Worm (Caenorhabditis elegans) whole organism, young adult: ENCODE results near the gene vap-1.
"Not testable (repeated sequence)": the region's sequence is repeated elsewhere in the genome, so short reads cannot be mapped to it uniquely, and the experiment has no call there.

ENCODE experiments used
- C17E4.6 ChIP-seq: fragments of 200-800 bp; sonication (Bioruptor generic); IDR thresholded peaks from 2 replicates; pipeline ENCODE4 v1.3.6; 2022; ENCODE audit warnings: missing genetic modification reagents, missing genetic modification characterization, missing compliant biosample characterization
- D2030.7 ChIP-seq: fragments of 200-800 bp; sonication (Bioruptor generic); IDR thresholded peaks from 2 replicates; pipeline ENCODE4 v1.3.6; 2022; ENCODE audit warnings: missing genetic modification reagents, missing genetic modification characterization, missing compliant biosample characterization
- F37B4.10 ChIP-seq: fragments of 200-800 bp; sonication (Bioruptor generic); IDR thresholded peaks from 2 replicates; pipeline ENCODE4 v1.3.6; 2022; ENCODE audit warnings: missing genetic modification characterization, missing compliant biosample characterization
- K12H6.12 ChIP-seq: fragments of 200-800 bp; sonication (Bioruptor generic); optimal IDR thresholded peaks from 2 replicates; lab custom pipeline; 2018; ENCODE audit warnings: mild to moderate bottlenecking, missing genetic modification characterization, missing compliant biosample characterization
- Y53G8AR.9 ChIP-seq: fragments of 200-800 bp; sonication (Bioruptor generic); conservative IDR thresholded peaks from 2 replicates; pipeline ENCODE4 v1.3.6; 2022; ENCODE audit warnings: missing genetic modification reagents, missing genetic modification characterization, missing compliant biosample characterization
- Y56A3A.18 ChIP-seq: fragments of 200-800 bp; sonication (Bioruptor generic); IDR thresholded peaks from 2 replicates; pipeline ENCODE4 v1.3.6; 2022; ENCODE audit warnings: missing genetic modification reagents, missing genetic modification characterization, missing compliant biosample characterization
- Y95B8A.8 ChIP-seq: fragments of 200-800 bp; sonication (Bioruptor generic); IDR thresholded peaks from 2 replicates; pipeline ENCODE4 v1.3.6; 2022; ENCODE audit warnings: missing genetic modification reagents, missing genetic modification characterization, missing compliant biosample characterization
- akir-1 ChIP-seq: fragments of 200-800 bp; sonication (Bioruptor generic); optimal IDR thresholded peaks from 2 replicates; lab custom pipeline; 2018; ENCODE audit warnings: mild to moderate bottlenecking, missing genetic modification characterization, moderate library complexity, missing compliant biosample characterization
- aptf-2 ChIP-seq: fragments of 200-800 bp; sonication (Bioruptor generic); conservative IDR thresholded peaks from 2 replicates; pipeline ENCODE4 v1.3.6; 2022; ENCODE audit warnings: missing genetic modification reagents, missing genetic modification characterization, missing compliant biosample characterization
- aptf-3 ChIP-seq: fragments of 200-800 bp; sonication (Bioruptor generic); IDR thresholded peaks from 2 replicates; pipeline ENCODE4 v1.3.6; 2022; ENCODE audit warnings: missing genetic modification characterization, missing compliant biosample characterization
- attf-3 ChIP-seq: fragments of 200-800 bp; sonication (Bioruptor generic); conservative IDR thresholded peaks from 2 replicates; pipeline ENCODE4 v1.3.6; 2022; ENCODE audit warnings: missing genetic modification reagents, missing genetic modification characterization, missing compliant biosample characterization
- attf-6 ChIP-seq: fragments of 200-800 bp; sonication (Bioruptor generic); IDR thresholded peaks from 2 replicates; pipeline ENCODE4 v1.3.6; 2022; ENCODE audit warnings: missing genetic modification reagents, missing genetic modification characterization, missing compliant biosample characterization
- bed-1 ChIP-seq: fragments of 200-800 bp; sonication (Bioruptor generic); IDR thresholded peaks from 2 replicates; pipeline ENCODE4 v1.3.6; 2022; ENCODE audit warnings: missing genetic modification reagents, missing genetic modification characterization, missing compliant biosample characterization
- ccch-3 ChIP-seq: fragments of 200-800 bp; sonication (Bioruptor generic); optimal IDR thresholded peaks from 2 replicates; lab custom pipeline; 2018; ENCODE audit warnings: mild to moderate bottlenecking, missing genetic modification characterization, missing compliant biosample characterization
- cebp-1 ChIP-seq, 2 experiments: fragments of 200-800 bp in 1 of 2; sonication (Bioruptor generic) in 1 of 2; sonication (generic microtip) in 1 of 2; IDR thresholded peaks in 1 of 2; optimal IDR thresholded peaks in 1 of 2; 2 replicates each; pipeline versions ENCODE4 v1.3.6 to Lab custom; 2017 to 2022; ENCODE audit warnings: missing compliant biosample characterization in 2 of 2, missing genetic modification characterization in 2 of 2, mild to moderate bottlenecking in 1 of 2, missing genetic modification reagents in 1 of 2, moderate library complexity in 1 of 2
- ceh-40 ChIP-seq: fragments of 200-800 bp; sonication (Bioruptor generic); IDR thresholded peaks from 2 replicates; pipeline ENCODE4 v1.3.6; 2022; ENCODE audit warnings: missing genetic modification characterization, missing compliant biosample characterization
- ceh-58 ChIP-seq: fragments of 200-800 bp; sonication (Bioruptor generic); IDR thresholded peaks from 2 replicates; pipeline ENCODE4 v1.3.6; 2022; ENCODE audit warnings: missing genetic modification characterization, missing compliant biosample characterization
- ceh-91 ChIP-seq: fragments of 200-800 bp; sonication (Bioruptor generic); IDR thresholded peaks from 2 replicates; pipeline ENCODE4 v1.3.6; 2022; ENCODE audit warnings: missing genetic modification reagents, missing genetic modification characterization, missing compliant biosample characterization
- dox-1 ChIP-seq: fragments of 200-800 bp; sonication (Bioruptor generic); IDR thresholded peaks from 2 replicates; pipeline ENCODE4 v1.3.6; 2022; ENCODE audit warnings: missing genetic modification reagents, missing genetic modification characterization, missing compliant biosample characterization
- egl-18 ChIP-seq: fragments of 200-800 bp; sonication (Bioruptor generic); IDR thresholded peaks from 2 replicates; pipeline ENCODE4 v1.3.6; 2022; ENCODE audit warnings: missing genetic modification reagents, missing genetic modification characterization, missing compliant biosample characterization
- egl-44 ChIP-seq: fragments of 200-800 bp; sonication (Bioruptor generic); IDR thresholded peaks from 2 replicates; pipeline ENCODE4 v1.3.6; 2022; ENCODE audit warnings: missing genetic modification reagents, missing genetic modification characterization, missing compliant biosample characterization
- egrh-3 ChIP-seq: fragments of 200-800 bp; sonication (Bioruptor generic); IDR thresholded peaks from 2 replicates; pipeline ENCODE4 v1.3.6; 2022; ENCODE audit warnings: missing genetic modification reagents, missing genetic modification characterization, missing compliant biosample characterization
- ekl-4 ChIP-seq: fragments of 200-800 bp; sonication (Bioruptor generic); IDR thresholded peaks from 2 replicates; pipeline ENCODE4 v1.3.6; 2022; ENCODE audit warnings: missing genetic modification reagents, missing genetic modification characterization, missing compliant biosample characterization
- hsf-1 ChIP-seq: fragments of 200-800 bp; sonication (Bioruptor generic); IDR thresholded peaks from 2 replicates; pipeline ENCODE4 v1.3.6; 2022; ENCODE audit warnings: missing genetic modification reagents, missing genetic modification characterization, missing compliant biosample characterization
- lag-1 ChIP-seq: fragments of 200-800 bp; sonication (Bioruptor generic); IDR thresholded peaks from 2 replicates; pipeline ENCODE4 v1.3.6; 2022; ENCODE audit warnings: missing genetic modification reagents, missing genetic modification characterization, missing compliant biosample characterization
- lin-26 ChIP-seq: fragments of 200-800 bp; sonication (Bioruptor generic); IDR thresholded peaks from 2 replicates; pipeline ENCODE4 v1.3.6; 2022; ENCODE audit warnings: missing genetic modification reagents, missing genetic modification characterization, missing compliant biosample characterization
- madf-6 ChIP-seq: fragments of 200-800 bp; sonication (Bioruptor generic); IDR thresholded peaks from 2 replicates; pipeline ENCODE4 v1.3.6; 2022; ENCODE audit warnings: missing genetic modification reagents, missing genetic modification characterization, missing compliant biosample characterization
- mcd-1 ChIP-seq: fragments of 200-800 bp; sonication (Bioruptor generic); IDR thresholded peaks from 2 replicates; pipeline ENCODE4 v1.3.6; 2022; ENCODE audit warnings: missing genetic modification reagents, missing genetic modification characterization, missing compliant biosample characterization
- mel-28 ChIP-seq: sonication (generic microtip); optimal IDR thresholded peaks from 2 replicates; lab custom pipeline; 2016; ENCODE audit warnings: borderline replicate concordance, mild to moderate bottlenecking, missing genetic modification characterization, missing compliant biosample characterization
- mxl-1 ChIP-seq: sonication (generic microtip); optimal IDR thresholded peaks from 2 replicates; lab custom pipeline; 2016; ENCODE audit warnings: missing genetic modification characterization, missing compliant biosample characterization
- nfya-1 ChIP-seq: sonication (generic microtip); optimal IDR thresholded peaks from 2 replicates; lab custom pipeline; 2017; ENCODE audit warnings: antibody characterized with exemption, missing compliant biosample characterization, missing genetic modification characterization, borderline replicate concordance; ENCODE audit not compliant: insufficient read depth
- nfya-2 ChIP-seq: fragments of 200-800 bp; sonication (Bioruptor generic); IDR thresholded peaks from 2 replicates; pipeline ENCODE4 v1.3.6; 2022; ENCODE audit warnings: missing genetic modification reagents, missing genetic modification characterization, missing compliant biosample characterization
- nfyb-1 ChIP-seq: fragments of 200-800 bp; sonication (Bioruptor generic); IDR thresholded peaks from 2 replicates; pipeline ENCODE4 v1.3.6; 2022; ENCODE audit warnings: missing genetic modification reagents, missing genetic modification characterization, missing compliant biosample characterization
- nhr-120 ChIP-seq: fragments of 200-800 bp; sonication (Bioruptor generic); IDR thresholded peaks from 2 replicates; pipeline ENCODE4 v1.3.6; 2022; ENCODE audit warnings: missing genetic modification characterization, missing compliant biosample characterization
- nhr-80 ChIP-seq: sonication (generic microtip); optimal IDR thresholded peaks from 2 replicates; lab custom pipeline; 2016; ENCODE audit warnings: missing genetic modification characterization, missing compliant biosample characterization
- pbrm-1 ChIP-seq: fragments of 200-800 bp; sonication (Bioruptor generic); IDR thresholded peaks from 2 replicates; pipeline ENCODE4 v1.3.6; 2022; ENCODE audit warnings: missing genetic modification reagents, missing genetic modification characterization, missing compliant biosample characterization
- rcor-1 ChIP-seq: fragments of 200-800 bp; sonication (Bioruptor generic); IDR thresholded peaks from 2 replicates; pipeline ENCODE4 v1.3.6; 2022; ENCODE audit warnings: missing genetic modification reagents, missing genetic modification characterization, missing compliant biosample characterization
- repo-1 ChIP-seq: sonication (generic microtip); optimal IDR thresholded peaks from 2 replicates; lab custom pipeline; 2017; ENCODE audit warnings: mild to moderate bottlenecking, missing genetic modification characterization, missing compliant biosample characterization
- sdz-38 ChIP-seq: sonication (generic microtip); optimal IDR thresholded peaks from 2 replicates; lab custom pipeline; 2016; ENCODE audit warnings: missing genotype, missing genetic modification characterization, missing compliant biosample characterization
- sea-2 ChIP-seq: fragments of 200-800 bp; sonication (Bioruptor generic); IDR thresholded peaks from 2 replicates; pipeline ENCODE4 v1.3.6; 2022; ENCODE audit warnings: missing genetic modification characterization, missing compliant biosample characterization
- ztf-25 ChIP-seq: fragments of 200-800 bp; sonication (Bioruptor generic); IDR thresholded peaks from 2 replicates; pipeline ENCODE4 v1.3.6; 2022; ENCODE audit warnings: missing genetic modification reagents, missing genetic modification characterization, missing compliant biosample characterization
- ztf-26 ChIP-seq: sonication (generic microtip); optimal IDR thresholded peaks from 2 replicates; lab custom pipeline; 2017; ENCODE audit warnings: missing genetic modification characterization, missing compliant biosample characterization

The vap-1 gene

DNA sequence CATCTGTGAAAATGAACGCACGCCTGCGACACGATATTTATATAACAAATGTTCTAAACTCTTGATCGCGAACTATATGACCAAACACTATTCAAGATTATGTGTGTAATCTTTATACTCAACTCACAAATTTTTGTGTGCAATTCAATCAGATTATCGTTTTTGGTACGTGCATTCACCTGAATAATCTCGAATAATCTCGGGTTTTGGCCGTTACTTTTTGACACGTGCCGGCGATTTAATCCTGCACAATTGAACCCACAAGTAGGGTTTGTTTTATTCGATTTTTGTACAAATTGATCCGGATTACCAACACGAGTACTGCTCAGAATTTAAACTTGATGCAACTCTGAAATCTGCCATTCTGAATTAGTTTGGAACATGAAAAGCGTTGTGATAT lies at the start of gene vap-1, which contains the start of gene F11C7.2:
vap-1 (minus strand) TSS at position 101 of the 400 bp plus-strand sequence.
F11C7.2 (plus strand) TSS at position 359 of the 400 bp plus-strand sequence.
- TF ChIP-seq sdz-38 (no peak), repo-1 (tag; lab: Kevin White, UChicago) (no peak), nhr-80 (tag; lab: Kevin White, UChicago) (no peak), Y56A3A.18 (no peak), egrh-3 (GFP tag; lab: Robert Waterston, UW) (no peak), ztf-26 (tag; lab: Kevin White, UChicago) (no peak), K12H6.12 (tag; lab: Kevin White, UChicago) (no peak), mel-28 (tag; lab: Kevin White, UChicago) (no peak), madf-6 (GFP tag; lab: Robert Waterston, UW) (no peak), ceh-40 (GFP tag; lab: Robert Waterston, UW) (no peak), nfya-1 (no peak), ccch-3 (GFP tag; lab: Kevin White, UChicago) (no peak), mxl-1 (tag; lab: Kevin White, UChicago) (no peak), nhr-120 (GFP tag; lab: Robert Waterston, UW) (no peak), akir-1 (GFP tag; lab: Kevin White, UChicago) (no peak)

ce11 chrX:17445239-17445638 lies 48.9 kb upstream of the vap-1 start:
- TF ChIP-seq egl-18 (GFP tag; lab: Robert Waterston, UW) (0 out of 2 replicates have a peak, but pooled peaks have one; percentile 48), ceh-58 (GFP tag; lab: Robert Waterston, UW) (peak; percentile 91; the same call in 1 of the 2 replicates), aptf-2 (GFP tag; lab: Robert Waterston, UW) (peak; percentile 38; the same call in 1 of the 2 replicates), nfya-2 (0 out of 2 replicates have a peak, but pooled peaks have one; percentile 32), bed-1 (0 out of 2 replicates have a peak, but pooled peaks have one; percentile 21), nhr-120 (GFP tag; lab: Robert Waterston, UW) (0 out of 2 replicates have a peak, but pooled peaks have one; percentile 19), madf-6 (GFP tag; lab: Robert Waterston, UW) (0 out of 2 replicates have a peak, but pooled peaks have one; percentile 13), egl-44 (GFP tag; lab: Robert Waterston, UW) (0 out of 2 replicates have a peak, but pooled peaks have one; percentile 60), aptf-3 (GFP tag; lab: Robert Waterston, UW) (peak; percentile 71; the same call in 1 of the 2 replicates), pbrm-1 (GFP tag; lab: Robert Waterston, UW) (0 out of 2 replicates have a peak, but pooled peaks have one; percentile 42)

ce11 chrX:17444683-17445082 lies 48.3 kb upstream of the vap-1 start:
- peak; percentile 76; the same call in 1 of the 2 replicates for TF ChIP-seq F37B4.10 (GFP tag; lab: Robert Waterston, UW)
- TF ChIP-seq attf-6 (GFP tag; lab: Robert Waterston, UW) = peak; percentile 40; the same call in 1 of the 2 replicates
- TF ChIP-seq nhr-120 (GFP tag; lab: Robert Waterston, UW) = peak; percentile 77; the same call in 1 of the 2 replicates
- peak; percentile 39; the same call in 1 of the 2 replicates for TF ChIP-seq cebp-1 (GFP tag; IDR thresholded peaks at IDR 0.05; lab: Robert Waterston, UW)
- TF ChIP-seq cebp-1 (tag; optimal IDR thresholded peaks at IDR 0.05; lab: Kevin White, UChicago) = not testable (repeated sequence)
- peak; percentile 45; the same call in 1 of the 2 replicates for TF ChIP-seq attf-3 (GFP tag; lab: Robert Waterston, UW)
- peak; percentile 31; the same call in 1 of the 2 replicates for TF ChIP-seq mcd-1 (GFP tag; lab: Robert Waterston, UW)
- TF ChIP-seq lag-1 (GFP tag; lab: Robert Waterston, UW) = 0 out of 2 replicates have a peak, but pooled peaks have one; percentile 60
- 0 out of 2 replicates have a peak, but pooled peaks have one; percentile 41 for TF ChIP-seq nfyb-1 (GFP tag; lab: Robert Waterston, UW)
- peak; percentile 71; the same call in 1 of the 2 replicates for TF ChIP-seq hsf-1
- peak; percentile 90; the same call in 1 of the 2 replicates for TF ChIP-seq ceh-58 (GFP tag; lab: Robert Waterston, UW)
- TF ChIP-seq dox-1 (GFP tag; lab: Robert Waterston, UW) = peak; percentile 30; the same call in 1 of the 2 replicates
- peak; percentile 87; the same call in 1 of the 2 replicates for TF ChIP-seq bed-1
- peak; percentile 36; the same call in 1 of the 2 replicates for TF ChIP-seq Y53G8AR.9 (GFP tag; lab: Robert Waterston, UW)
- TF ChIP-seq ceh-91 (GFP tag; lab: Robert Waterston, UW) = 0 out of 2 replicates have a peak, but pooled peaks have one; percentile 10
- TF ChIP-seq egrh-3 (GFP tag; lab: Robert Waterston, UW) = 0 out of 2 replicates have a peak, but pooled peaks have one; percentile 6
- peak; percentile 57 for TF ChIP-seq Y95B8A.8
- peak; percentile 30; the same call in 1 of the 2 replicates for TF ChIP-seq ekl-4
- TF ChIP-seq sea-2 (GFP tag; lab: Robert Waterston, UW) = 0 out of 2 replicates have a peak, but pooled peaks have one; percentile 69
- 0 out of 2 replicates have a peak, but pooled peaks have one; percentile 65 for TF ChIP-seq ceh-40 (GFP tag; lab: Robert Waterston, UW)
- peak; percentile 68; the same call in 1 of the 2 replicates for TF ChIP-seq lin-26
- TF ChIP-seq rcor-1 (GFP tag; lab: Robert Waterston, UW) = peak; percentile 64
- TF ChIP-seq D2030.7 (GFP tag; lab: Robert Waterston, UW) = peak; percentile 16; the same call in 1 of the 2 replicates
- TF ChIP-seq C17E4.6 (GFP tag; lab: Robert Waterston, UW) = 0 out of 2 replicates have a peak, but pooled peaks have one; percentile 35
- peak; percentile 86 for TF ChIP-seq egl-18 (GFP tag; lab: Robert Waterston, UW)
- peak; percentile 41; the same call in 1 of the 2 replicates for TF ChIP-seq ztf-25 (GFP tag; lab: Robert Waterston, UW)
